Fruit fly (Drosophila melanogaster) whole organism, prepupa: Measurements from ENCODE around the gene SCCRO.

Experiments used
- CG11294 ChIP-seq: fragments of 200-800 bp; sonication (Bioruptor generic); IDR thresholded peaks from 2 replicates; pipeline ENCODE4 v1.3.6; 2022; ENCODE audit warnings: missing biosample characterization, missing genetic modification characterization
- CG11762 ChIP-seq: fragments of 200-800 bp; sonication (Bioruptor generic); optimal IDR thresholded peaks from 3 replicates; lab custom pipeline; 2016; ENCODE audit warnings: missing biosample characterization, missing genetic modification characterization; ENCODE audit not compliant: insufficient read depth
- CG31627 ChIP-seq: fragments of 200-800 bp; sonication (Bioruptor generic); optimal IDR thresholded peaks from 3 replicates; lab custom pipeline; 2016; ENCODE audit warnings: missing biosample characterization, missing genetic modification characterization
- CG3919 ChIP-seq: fragments of 200-800 bp; sonication (Bioruptor generic); optimal IDR thresholded peaks from 3 replicates; lab custom pipeline; 2016; ENCODE audit warnings: missing biosample characterization, missing genetic modification characterization
- CG6808 ChIP-seq: fragments of 200-800 bp; sonication (Bioruptor generic); optimal IDR thresholded peaks from 3 replicates; lab custom pipeline; 2017; ENCODE audit warnings: missing biosample characterization, missing genetic modification characterization, mild to moderate bottlenecking, moderate library complexity, missing genetic modification reagents
- Gug ChIP-seq: fragments of 200-800 bp; sonication (Bioruptor generic); IDR thresholded peaks from 2 replicates; pipeline ENCODE4 v1.3.6; 2022; ENCODE audit warnings: missing biosample characterization, missing genetic modification characterization
- Hr4 ChIP-seq: fragments of 200-800 bp; sonication (Bioruptor generic); optimal IDR thresholded peaks from 3 replicates; lab custom pipeline; 2016; ENCODE audit warnings: missing biosample characterization, missing genetic modification characterization
- OdsH ChIP-seq: fragments of 200-800 bp; sonication (Bioruptor generic); optimal IDR thresholded peaks from 3 replicates; lab custom pipeline; 2016; ENCODE audit warnings: missing biosample characterization, missing genetic modification characterization
- eg ChIP-seq: fragments of 200-800 bp; sonication (Bioruptor generic); IDR thresholded peaks from 3 replicates; pipeline ENCODE4 v1.3.6; 2022; ENCODE audit warnings: missing biosample characterization, missing genetic modification characterization
- spab ChIP-seq: fragments of 200-800 bp; sonication (Bioruptor generic); optimal IDR thresholded peaks from 2 replicates; lab custom pipeline; 2017; ENCODE audit warnings: missing biosample characterization, mild to moderate bottlenecking, missing genetic modification characterization, missing genetic modification reagents
- topi ChIP-seq: fragments of 200-800 bp; sonication (Bioruptor generic); optimal IDR thresholded peaks from 3 replicates; lab custom pipeline; 2016; ENCODE audit warnings: missing biosample characterization, missing genetic modification characterization

- TF ChIP-seq OdsH (GFP tag; lab: Kevin White, UChicago) (no peak), Hr4 (GFP tag; lab: Kevin White, UChicago) (no peak), Gug (GFP tag; lab: Robert Waterston, UW) (peak; percentile 81), CG11294 (GFP tag; lab: Robert Waterston, UW) (no peak; the same call in 1 of the 2 replicates), eg (GFP tag; lab: Robert Waterston, UW) (peak; percentile 91; the same call in 2 of the 3 replicates), CG31627 (GFP tag; lab: Kevin White, UChicago) (no peak), topi (peak; percentile 50), CG3919 (GFP tag; lab: Kevin White, UChicago) (peak; percentile 85), spab (GFP tag; lab: Kevin White, UChicago) (peak; percentile 91), CG11762 (GFP tag; lab: Kevin White, UChicago) (peak; percentile 78), CG6808 (GFP tag; lab: Kevin White, UChicago) (peak; percentile 91)
Observed at dm6 chr3L:15553993-15554644, 9.1 kb upstream of the SCCRO start, which contains the start of gene AGO2.
